Fruit fly (Drosophila melanogaster) whole organism, prepupa: ENCODE results near the gene Csp.
A peak's percentile ranks its signal among the peaks of the same experiment; 100 is the strongest.

Experiments
- Blimp-1 ChIP-seq: fragments of 200-800 bp; sonication (Bioruptor generic); optimal IDR thresholded peaks from 3 replicates; lab custom pipeline; 2017; ENCODE audit warnings: missing biosample characterization, missing genetic modification characterization, mild to moderate bottlenecking, moderate library complexity, missing genetic modification reagents
- CG11294 ChIP-seq: fragments of 200-800 bp; sonication (Bioruptor generic); IDR thresholded peaks from 2 replicates; pipeline ENCODE4 v1.3.6; 2022; ENCODE audit warnings: missing biosample characterization, missing genetic modification characterization
- CG11762 ChIP-seq: fragments of 200-800 bp; sonication (Bioruptor generic); optimal IDR thresholded peaks from 3 replicates; lab custom pipeline; 2016; ENCODE audit warnings: missing biosample characterization, missing genetic modification characterization; ENCODE audit not compliant: insufficient read depth
- CG11902 ChIP-seq: fragments of 200-800 bp; sonication (Bioruptor generic); optimal IDR thresholded peaks from 3 replicates; lab custom pipeline; 2016; ENCODE audit warnings: missing biosample characterization, missing genetic modification characterization
- CG1621 ChIP-seq: fragments of 200-800 bp; sonication (Bioruptor generic); optimal IDR thresholded peaks from 3 replicates; lab custom pipeline; 2018; ENCODE audit warnings: missing biosample characterization, mild to moderate bottlenecking, missing genetic modification characterization
- CG16779 ChIP-seq: fragments of 200-800 bp; sonication (Bioruptor generic); optimal IDR thresholded peaks from 3 replicates; lab custom pipeline; 2017; ENCODE audit warnings: missing biosample characterization, mild to moderate bottlenecking, missing genetic modification characterization
- CG31627 ChIP-seq: fragments of 200-800 bp; sonication (Bioruptor generic); optimal IDR thresholded peaks from 3 replicates; lab custom pipeline; 2016; ENCODE audit warnings: missing biosample characterization, missing genetic modification characterization
- CG4318 ChIP-seq: fragments of 200-800 bp; sonication (Bioruptor generic); optimal IDR thresholded peaks from 3 replicates; lab custom pipeline; 2017; ENCODE audit warnings: missing biosample characterization, mild to moderate bottlenecking, missing genetic modification characterization
- CG6163 ChIP-seq: fragments of 200-800 bp; sonication (Bioruptor generic); IDR thresholded peaks from 3 replicates; pipeline ENCODE4 v1.3.6; 2022; ENCODE audit warnings: missing biosample characterization, missing genetic modification characterization
- CG6276 ChIP-seq: fragments of 200-800 bp; sonication (Bioruptor generic); optimal IDR thresholded peaks from 2 replicates; lab custom pipeline; 2017; ENCODE audit warnings: missing biosample characterization, mild to moderate bottlenecking, missing genetic modification characterization
- CG6792 ChIP-seq: fragments of 200-800 bp; sonication (Bioruptor generic); optimal IDR thresholded peaks from 3 replicates; lab custom pipeline; 2016; ENCODE audit warnings: missing biosample characterization, missing genetic modification characterization
- CG6854 ChIP-seq: fragments of 200-800 bp; sonication (Bioruptor generic); optimal IDR thresholded peaks from 2 replicates; lab custom pipeline; 2017; ENCODE audit warnings: missing biosample characterization, mild to moderate bottlenecking, missing genetic modification characterization
- CG7368 ChIP-seq: fragments of 200-800 bp; sonication (Bioruptor generic); optimal IDR thresholded peaks from 3 replicates; lab custom pipeline; 2016; ENCODE audit warnings: missing biosample characterization, missing genetic modification characterization
- CG8119 ChIP-seq: fragments of 200-800 bp; sonication (Bioruptor generic); IDR thresholded peaks from 3 replicates; pipeline ENCODE4 v1.3.6; 2022; ENCODE audit warnings: missing biosample characterization, missing genetic modification characterization
- CG8319 ChIP-seq: fragments of 200-800 bp; sonication (Bioruptor generic); optimal IDR thresholded peaks from 3 replicates; lab custom pipeline; 2016; ENCODE audit warnings: missing biosample characterization, missing genetic modification characterization
- CG8632 ChIP-seq: fragments of 200-800 bp; sonication (Bioruptor generic); optimal IDR thresholded peaks from 3 replicates; lab custom pipeline; 2016; ENCODE audit warnings: missing biosample characterization, missing genetic modification characterization
- Eip75B ChIP-seq: fragments of 200-800 bp; sonication (Bioruptor generic); optimal IDR thresholded peaks from 3 replicates; lab custom pipeline; 2016; ENCODE audit warnings: missing biosample characterization, missing genetic modification characterization
- Eip78C ChIP-seq: fragments of 200-800 bp; sonication (Bioruptor generic); peaks from one replicate; lab custom pipeline; 2016; ENCODE audit warnings: missing biosample characterization, missing genetic modification characterization
- Eip93F ChIP-seq: fragments of 200-800 bp; sonication (Bioruptor generic); optimal IDR thresholded peaks from 2 replicates; lab custom pipeline; 2016; ENCODE audit warnings: missing biosample characterization, mild to moderate bottlenecking, missing genetic modification characterization
- Ets21C ChIP-seq: fragments of 200-800 bp; sonication (Bioruptor generic); optimal IDR thresholded peaks from 3 replicates; lab custom pipeline; 2016; ENCODE audit warnings: missing biosample characterization, missing genetic modification characterization
- Ets96B ChIP-seq: fragments of 200-800 bp; optimal IDR thresholded peaks from 2 replicates; lab custom pipeline; 2019; ENCODE audit warnings: missing biosample characterization, mild to moderate bottlenecking, missing genetic modification characterization, moderate library complexity
- Gug ChIP-seq: fragments of 200-800 bp; sonication (Bioruptor generic); IDR thresholded peaks from 2 replicates; pipeline ENCODE4 v1.3.6; 2022; ENCODE audit warnings: missing biosample characterization, missing genetic modification characterization
- Hr38 ChIP-seq: sonication (Bioruptor generic); optimal IDR thresholded peaks from 2 replicates; lab custom pipeline; 2016; ENCODE audit warnings: missing biosample characterization, missing genetic modification characterization
- Hr4 ChIP-seq: fragments of 200-800 bp; sonication (Bioruptor generic); optimal IDR thresholded peaks from 3 replicates; lab custom pipeline; 2016; ENCODE audit warnings: missing biosample characterization, missing genetic modification characterization
- Lpt ChIP-seq: fragments of 200-800 bp; sonication (Bioruptor generic); optimal IDR thresholded peaks from 3 replicates; lab custom pipeline; 2016; ENCODE audit warnings: missing biosample characterization, missing genetic modification characterization
- OdsH ChIP-seq: fragments of 200-800 bp; sonication (Bioruptor generic); optimal IDR thresholded peaks from 3 replicates; lab custom pipeline; 2016; ENCODE audit warnings: missing biosample characterization, missing genetic modification characterization
- Sox14 ChIP-seq: fragments of 200-800 bp; sonication (Bioruptor generic); optimal IDR thresholded peaks from 3 replicates; lab custom pipeline; 2016; ENCODE audit warnings: missing biosample characterization, missing genetic modification characterization
- Sox15 ChIP-seq: fragments of 200-800 bp; sonication (Bioruptor generic); optimal IDR thresholded peaks from 3 replicates; lab custom pipeline; 2016; ENCODE audit warnings: missing biosample characterization, missing genetic modification characterization
- achi ChIP-seq: fragments of 200-800 bp; sonication (Bioruptor generic); optimal IDR thresholded peaks from 3 replicates; lab custom pipeline; 2016; ENCODE audit warnings: missing biosample characterization, missing genetic modification characterization
- dsx ChIP-seq: fragments of 200-800 bp; optimal IDR thresholded peaks from 3 replicates; lab custom pipeline; 2019; ENCODE audit warnings: missing biosample characterization, mild to moderate bottlenecking, missing genetic modification characterization, moderate library complexity; ENCODE audit not compliant: poor library complexity, severe bottlenecking
- eg ChIP-seq: fragments of 200-800 bp; sonication (Bioruptor generic); IDR thresholded peaks from 3 replicates; pipeline ENCODE4 v1.3.6; 2022; ENCODE audit warnings: missing biosample characterization, missing genetic modification characterization
- esn ChIP-seq: fragments of 200-800 bp; sonication (Bioruptor generic); optimal IDR thresholded peaks from 2 replicates; lab custom pipeline; 2016; ENCODE audit warnings: missing biosample characterization, mild to moderate bottlenecking, missing genetic modification characterization, moderate library complexity
- fkh ChIP-seq: fragments of 200-800 bp; sonication (Bioruptor generic); optimal IDR thresholded peaks from 3 replicates; lab custom pipeline; 2017; ENCODE audit warnings: missing biosample characterization, mild to moderate bottlenecking, missing genetic modification characterization, moderate library complexity
- lz ChIP-seq: fragments of 200-800 bp; sonication (Bioruptor generic); optimal IDR thresholded peaks from 3 replicates; lab custom pipeline; 2016; ENCODE audit warnings: missing biosample characterization, missing genetic modification characterization
- net ChIP-seq: fragments of 200-800 bp; sonication (Bioruptor generic); optimal IDR thresholded peaks from 3 replicates; lab custom pipeline; 2016; ENCODE audit warnings: missing biosample characterization, missing genetic modification characterization
- pdm3 ChIP-seq: fragments of 200-800 bp; sonication (Bioruptor generic); optimal IDR thresholded peaks from 3 replicates; lab custom pipeline; 2016; ENCODE audit warnings: missing biosample characterization, missing genetic modification characterization
- salr ChIP-seq, 2 experiments: fragments of 200-800 bp; sonication (Bioruptor generic); optimal IDR thresholded peaks; 3 replicates each; lab custom pipeline; 2016 to 2018; ENCODE audit warnings: missing biosample characterization in 2 of 2, missing genetic modification characterization in 2 of 2, mild to moderate bottlenecking in 1 of 2
- ss ChIP-seq, 2 experiments: fragments of 200-800 bp; sonication (Bioruptor generic); optimal IDR thresholded peaks; 2 replicates in 1 of 2; 3 replicates in 1 of 2; lab custom pipeline; 2017 to 2018; ENCODE audit warnings: mild to moderate bottlenecking in 2 of 2, missing biosample characterization in 2 of 2, missing genetic modification characterization in 2 of 2, moderate library complexity in 1 of 2
- svp ChIP-seq: fragments of 200-800 bp; sonication (Bioruptor generic); peaks from one replicate; lab custom pipeline; 2016; ENCODE audit warnings: missing biosample characterization, missing genetic modification characterization
- topi ChIP-seq: fragments of 200-800 bp; sonication (Bioruptor generic); optimal IDR thresholded peaks from 3 replicates; lab custom pipeline; 2016; ENCODE audit warnings: missing biosample characterization, missing genetic modification characterization
- vri ChIP-seq: fragments of 200-800 bp; sonication (Bioruptor generic); optimal IDR thresholded peaks from 3 replicates; lab custom pipeline; 2016; ENCODE audit warnings: missing biosample characterization, mild to moderate bottlenecking, missing genetic modification characterization

Gene Csp

dm6 chr3L:22287994-22288766 lies 21.0 kb downstream of the Csp start, which contains the start of the genes Hem and IleRS (continued):
- peak; percentile 82 for TF ChIP-seq lz
- no peak for TF ChIP-seq CG6276
- peak; percentile 85 for TF ChIP-seq CG4318 (GFP tag; lab: Kevin White, UChicago)
- peak; percentile 70 for TF ChIP-seq Blimp-1 (GFP tag; lab: Kevin White, UChicago)
- TF ChIP-seq CG16779 (tag; lab: Kevin White, UChicago): no peak
- peak; percentile 81 for TF ChIP-seq CG8319 (GFP tag; lab: Kevin White, UChicago)
- peak; percentile 92 for TF ChIP-seq esn (GFP tag; lab: Kevin White, UChicago)
- peak; percentile 76 for TF ChIP-seq Ets21C
- TF ChIP-seq OdsH (GFP tag; lab: Kevin White, UChicago): peak; percentile 93
- TF ChIP-seq Hr38 (GFP tag; lab: Kevin White, UChicago): no peak
- peak; percentile 92 for TF ChIP-seq CG8632 (GFP tag; lab: Kevin White, UChicago)
- TF ChIP-seq Lpt (GFP tag; lab: Kevin White, UChicago): peak; percentile 85
- TF ChIP-seq fkh (GFP tag; lab: Kevin White, UChicago): no peak
- peak; percentile 88 for TF ChIP-seq CG31627 (GFP tag; lab: Kevin White, UChicago)
- peak; percentile 97 for TF ChIP-seq Eip78C
- peak; percentile 83 for TF ChIP-seq CG11294 (GFP tag; lab: Robert Waterston, UW)
- no peak for TF ChIP-seq net (GFP tag; lab: Kevin White, UChicago)
- peak; percentile 89 for TF ChIP-seq topi (GFP tag; lab: Kevin White, UChicago)
- peak; percentile 90 for TF ChIP-seq Hr4 (GFP tag; lab: Kevin White, UChicago)
- TF ChIP-seq CG7368 (GFP tag; lab: Kevin White, UChicago): peak; percentile 88
- TF ChIP-seq pdm3: peak; percentile 92
- peak; percentile 86 for TF ChIP-seq CG11902 (GFP tag; lab: Kevin White, UChicago)
- TF ChIP-seq Gug (GFP tag; lab: Robert Waterston, UW): peak; percentile 84
- TF ChIP-seq dsx: peak; percentile 82
- peak; percentile 83 for TF ChIP-seq CG6792 (GFP tag; lab: Kevin White, UChicago)
- peak; percentile 86 for TF ChIP-seq Sox14
- no peak for TF ChIP-seq ss (GFP tag; optimal IDR thresholded peaks at IDR 0.05; lab: Kevin White, UChicago)
- peak; percentile 88 for TF ChIP-seq Ets96B (tag; lab: Kevin White, UChicago)
- TF ChIP-seq vri (GFP tag; lab: Kevin White, UChicago): no peak
- no peak for TF ChIP-seq Eip93F (GFP tag; lab: Kevin White, UChicago)
- TF ChIP-seq CG6854 (GFP tag; lab: Kevin White, UChicago): no peak
- peak; percentile 91 for TF ChIP-seq achi
- peak; percentile 89 for TF ChIP-seq Sox15
- peak; percentile 91 for TF ChIP-seq svp (GFP tag; lab: Kevin White, UChicago)
- TF ChIP-seq CG1621 (tag; lab: Kevin White, UChicago): no peak
- TF ChIP-seq CG6163 (GFP tag; lab: Robert Waterston, UW): peak; percentile 91

- TF ChIP-seq CG6276: no peak
- no peak for TF ChIP-seq CG11762
- no peak for TF ChIP-seq CG6854 (GFP tag; lab: Kevin White, UChicago)
- no peak for TF ChIP-seq Sox15
- no peak for TF ChIP-seq topi (GFP tag; lab: Kevin White, UChicago)
- TF ChIP-seq CG8119 (GFP tag; lab: Robert Waterston, UW): no peak
- TF ChIP-seq CG16779 (tag; lab: Kevin White, UChicago): no peak
- no peak for TF ChIP-seq salr (GFP tag; optimal IDR thresholded peaks at IDR 0.05; lab: Kevin White, UChicago)
- TF ChIP-seq CG6163 (GFP tag; lab: Robert Waterston, UW): no peak
- TF ChIP-seq Gug (GFP tag; lab: Robert Waterston, UW): no peak
- no peak for TF ChIP-seq eg (GFP tag; lab: Robert Waterston, UW)
- TF ChIP-seq Eip75B (GFP tag; lab: Kevin White, UChicago): no peak
Measured at dm6 chr3L:22316913-22317312, 49.7 kb downstream of the Csp start.
